Fruit fly (Drosophila melanogaster) whole organism, wandering third instar larva: ENCODE data around the gene CG11811.
A peak's percentile ranks its signal among the peaks of the same experiment; 100 is the strongest.

ENCODE experiments used
- Abd-B ChIP-seq: fragments of >200 bp; optimal IDR thresholded peaks from 2 replicates; lab custom pipeline; 2017; ENCODE audit warnings: missing biosample characterization, missing genetic modification characterization
- GATAd ChIP-seq: sonication (Bioruptor generic); optimal IDR thresholded peaks from 2 replicates; lab custom pipeline; 2016; ENCODE audit warnings: missing biosample characterization, missing genetic modification characterization
- Hnf4 ChIP-seq: fragments of 200-800 bp; sonication (Bioruptor generic); optimal IDR thresholded peaks from 2 replicates; lab custom pipeline; 2016; ENCODE audit warnings: missing biosample characterization, mild to moderate bottlenecking, missing genetic modification characterization
- Hr78 ChIP-seq: fragments of >200 bp; optimal IDR thresholded peaks from 2 replicates; lab custom pipeline; 2017; ENCODE audit warnings: missing biosample characterization, missing genetic modification characterization
- Mio ChIP-seq: sonication (Bioruptor generic); optimal IDR thresholded peaks from 2 replicates; lab custom pipeline; 2016; ENCODE audit warnings: missing biosample characterization, missing genetic modification characterization
- h ChIP-seq: fragments of 200-800 bp; sonication (Bioruptor generic); optimal IDR thresholded peaks from 3 replicates; lab custom pipeline; 2016; ENCODE audit warnings: missing biosample characterization, mild to moderate bottlenecking, missing genetic modification characterization
- pan ChIP-seq: fragments of >200 bp; optimal IDR thresholded peaks from 2 replicates; lab custom pipeline; 2017
- rgr ChIP-seq: fragments of 200-800 bp; sonication (Bioruptor generic); optimal IDR thresholded peaks from 3 replicates; lab custom pipeline; 2016; ENCODE audit warnings: missing biosample characterization, mild to moderate bottlenecking, missing genetic modification characterization
- tai ChIP-seq: sonication (Bioruptor generic); optimal IDR thresholded peaks from 2 replicates; lab custom pipeline; 2016; ENCODE audit warnings: missing biosample characterization, missing genetic modification characterization
- usp ChIP-seq: fragments of >200 bp; optimal IDR thresholded peaks from 2 replicates; lab custom pipeline; 2017; ENCODE audit warnings: missing biosample characterization, missing genetic modification characterization

DNA sequence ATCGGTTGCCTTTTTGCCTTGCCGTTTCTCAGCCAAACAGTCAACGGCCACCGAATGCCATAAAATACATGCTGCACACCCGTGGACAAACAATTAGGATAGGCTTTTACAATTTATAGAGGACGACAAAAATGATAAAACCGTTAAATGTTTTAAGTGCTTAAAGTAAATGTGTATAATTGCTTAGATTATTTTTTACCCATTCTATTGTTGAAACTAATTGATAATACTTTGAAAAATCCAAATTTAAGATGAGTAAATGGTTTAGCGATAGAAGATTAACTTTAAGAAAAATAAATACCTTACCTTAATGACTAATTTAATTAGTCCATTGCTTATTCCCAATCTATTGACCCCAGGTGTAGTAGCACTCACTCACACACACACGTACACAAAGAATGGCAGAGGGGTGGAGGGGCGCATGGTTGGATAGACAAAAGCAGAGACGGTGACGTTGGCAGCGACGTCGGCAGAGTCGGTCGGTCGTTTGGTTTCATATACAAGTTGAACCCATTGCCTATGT lies 12.2 kb upstream of the CG11811 start:
- TF ChIP-seq rgr (GFP tag; lab: Kevin White, UChicago) (peak; percentile 81), tai (GFP tag; lab: Kevin White, UChicago) (peak; percentile 69), Hr78 (GFP tag; lab: Kevin White, UChicago) (no peak), pan (lab: Kevin White, UChicago) (no peak), Hnf4 (GFP tag; lab: Kevin White, UChicago) (peak; percentile 74), Mio (GFP tag; lab: Kevin White, UChicago) (peak; percentile 68), usp (no peak), Abd-B (no peak), h (GFP tag; lab: Kevin White, UChicago) (peak; percentile 91), GATAd (GFP tag; lab: Kevin White, UChicago) (no peak)
